Fruit fly (Drosophila melanogaster): ENCODE data around the gene alpha-Est8.

DNA sequence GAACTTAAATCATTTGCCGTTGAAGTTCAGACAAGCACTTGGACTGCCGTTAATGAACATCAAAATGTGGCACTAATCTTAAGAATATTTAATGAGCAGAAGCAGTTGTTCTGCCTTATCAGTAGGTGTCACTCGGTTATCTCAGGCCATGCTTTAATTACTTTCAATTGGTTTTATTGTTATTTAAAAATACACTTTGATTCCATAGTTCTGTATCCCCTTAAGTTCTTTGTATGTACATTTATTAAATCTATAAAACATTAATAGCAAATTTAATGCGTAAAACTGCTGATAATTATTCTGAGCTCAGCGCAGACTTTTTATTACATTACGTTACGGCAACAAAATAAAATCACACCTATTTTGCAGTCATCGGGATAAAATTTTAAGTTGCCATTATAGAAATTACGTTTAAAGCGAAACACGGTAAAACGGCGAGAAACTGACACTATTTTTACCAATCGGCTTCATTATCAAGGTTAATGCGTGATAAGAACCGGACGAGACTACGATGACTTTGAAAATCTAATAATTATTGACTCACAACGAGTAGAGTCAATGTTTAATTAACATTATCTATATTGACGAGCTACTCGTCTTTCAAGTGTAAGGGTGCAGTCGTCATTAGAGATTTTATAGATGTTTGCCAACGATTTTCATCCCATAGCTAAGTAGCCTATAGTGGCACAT is 6.9 kb upstream of the alpha-Est8 start:
- TF ChIP-seq psq (optimal IDR thresholded peaks at IDR 0.05) (no peak), CG8478 (optimal IDR thresholded peaks at IDR 0.05) (no peak), Dll (optimal IDR thresholded peaks at IDR 0.05) (no peak), usp (GFP tag; optimal IDR thresholded peaks at IDR 0.05) (no peak), pan (optimal IDR thresholded peaks at IDR 0.05) (no peak), EcR (GFP tag; optimal IDR thresholded peaks at IDR 0.05) (no peak)
